Fruit fly (Drosophila melanogaster): Measurements from ENCODE around the gene Agpat1.

The Agpat1 gene

dm6 chrX:12751786-12752187, 13.3 kb upstream of the Agpat1 start:
- TF ChIP-seq CG8301 (tag; optimal IDR thresholded peaks at IDR 0.05) (no peak), CG8159 (tag; optimal IDR thresholded peaks at IDR 0.05) (no peak), fd96Ca (GFP tag; IDR thresholded peaks at IDR 0.05) (no peak), CG10348 (GFP tag; IDR thresholded peaks at IDR 0.05) (no peak), CG32121 (GFP tag; IDR thresholded peaks at IDR 0.05) (no peak), D1 (tag; optimal IDR thresholded peaks at IDR 0.05) (no peak), CG12605 (GFP tag; IDR thresholded peaks at IDR 0.05) (no peak), EcR (GFP tag; optimal IDR thresholded peaks at IDR 0.05) (peak; percentile 97), Pif1B (GFP tag; optimal IDR thresholded peaks at IDR 0.05) (no peak)

dm6 chrX:12752196-12752595, 12.9 kb upstream of the Agpat1 start:
- TF ChIP-seq Pif1A (GFP tag; optimal IDR thresholded peaks at IDR 0.05) (peak; percentile 98), Ets98B (GFP tag; IDR thresholded peaks at IDR 0.05) (peak; percentile 99), Snoo (tag; optimal IDR thresholded peaks at IDR 0.05) (peak; percentile 99), CG9948 (tag; optimal IDR thresholded peaks at IDR 0.05) (peak; percentile 100), fd96Ca (GFP tag; IDR thresholded peaks at IDR 0.05) (peak; percentile 99), CG8301 (tag; optimal IDR thresholded peaks at IDR 0.05) (peak; percentile 99), CG13204 (GFP tag; optimal IDR thresholded peaks at IDR 0.05) (peak; percentile 98), CG34367 (tag; optimal IDR thresholded peaks at IDR 0.05) (peak; percentile 100), CG4496 (GFP tag; IDR thresholded peaks at IDR 0.05) (peak; percentile 100), CG17806 (tag; optimal IDR thresholded peaks at IDR 0.05) (peak; percentile 100), D1 (tag; optimal IDR thresholded peaks at IDR 0.05) (peak; percentile 100), EcR (GFP tag; optimal IDR thresholded peaks at IDR 0.05) (peak; percentile 85), CG8159 (tag; optimal IDR thresholded peaks at IDR 0.05) (peak; percentile 100), rn (GFP tag; IDR thresholded peaks at IDR 0.05) (peak; percentile 98), gl (tag; optimal IDR thresholded peaks at IDR 0.05) (peak; percentile 99), CG10348 (GFP tag; IDR thresholded peaks at IDR 0.05) (peak; percentile 93), CG32121 (GFP tag; IDR thresholded peaks at IDR 0.05) (peak; percentile 99), CG15710 (tag; optimal IDR thresholded peaks at IDR 0.05) (peak; percentile 100), CG12605 (GFP tag; IDR thresholded peaks at IDR 0.05) (peak; percentile 98), Pif1B (GFP tag; optimal IDR thresholded peaks at IDR 0.05) (peak; percentile 100), CG14655 (GFP tag; optimal IDR thresholded peaks at IDR 0.05) (peak; percentile 99)

- TF ChIP-seq Snoo (tag; optimal IDR thresholded peaks at IDR 0.05) (peak; percentile 52), CG17806 (tag; optimal IDR thresholded peaks at IDR 0.05) (peak; percentile 42), EcR (GFP tag; optimal IDR thresholded peaks at IDR 0.05) (peak; percentile 96), D1 (tag; optimal IDR thresholded peaks at IDR 0.05) (no peak), rn (GFP tag; IDR thresholded peaks at IDR 0.05) (0 out of 2 replicates have a peak, but pooled peaks have one; percentile 2), CG4496 (GFP tag; IDR thresholded peaks at IDR 0.05) (peak; percentile 86), CG13204 (GFP tag; optimal IDR thresholded peaks at IDR 0.05) (peak; percentile 63), Ets98B (GFP tag; IDR thresholded peaks at IDR 0.05) (peak; percentile 65), CG34367 (tag; optimal IDR thresholded peaks at IDR 0.05) (peak; percentile 29), Pif1B (GFP tag; optimal IDR thresholded peaks at IDR 0.05) (no peak), CG10348 (GFP tag; IDR thresholded peaks at IDR 0.05) (no peak), CG8301 (tag; optimal IDR thresholded peaks at IDR 0.05) (peak; percentile 18), CG8159 (tag; optimal IDR thresholded peaks at IDR 0.05) (peak; percentile 56), CG15710 (tag; optimal IDR thresholded peaks at IDR 0.05) (peak; percentile 55), CG12605 (GFP tag; IDR thresholded peaks at IDR 0.05) (peak; percentile 66), CG9948 (tag; optimal IDR thresholded peaks at IDR 0.05) (peak; percentile 48), gl (tag; optimal IDR thresholded peaks at IDR 0.05) (peak; percentile 68), CG32121 (GFP tag; IDR thresholded peaks at IDR 0.05) (peak; percentile 72), CG14655 (GFP tag; optimal IDR thresholded peaks at IDR 0.05) (peak; percentile 37), fd96Ca (GFP tag; IDR thresholded peaks at IDR 0.05) (peak; percentile 71; the same call in 2 of the 3 replicates), Pif1A (GFP tag; optimal IDR thresholded peaks at IDR 0.05) (peak; percentile 8)
These were observed 11.3 kb upstream of the Agpat1 start for dm6 chrX:12753602-12754347.

- peak; percentile 98 for TF ChIP-seq CG8159 (tag; optimal IDR thresholded peaks at IDR 0.05)
- peak; percentile 99 for TF ChIP-seq CG32121 (GFP tag; IDR thresholded peaks at IDR 0.05)
- peak; percentile 98 for TF ChIP-seq rn (GFP tag; IDR thresholded peaks at IDR 0.05)
- TF ChIP-seq CG34367 (tag; optimal IDR thresholded peaks at IDR 0.05): peak; percentile 98
- peak; percentile 97 for TF ChIP-seq CG10348 (GFP tag; IDR thresholded peaks at IDR 0.05)
- peak; percentile 95 for TF ChIP-seq Pif1B (GFP tag; optimal IDR thresholded peaks at IDR 0.05)
- peak; percentile 97 for TF ChIP-seq Pif1A (GFP tag; optimal IDR thresholded peaks at IDR 0.05)
- TF ChIP-seq D1 (tag; optimal IDR thresholded peaks at IDR 0.05): peak; percentile 87
- peak; percentile 93 for TF ChIP-seq gl (tag; optimal IDR thresholded peaks at IDR 0.05)
- TF ChIP-seq Ets98B (GFP tag; IDR thresholded peaks at IDR 0.05): peak; percentile 99
- TF ChIP-seq CG9948 (tag; optimal IDR thresholded peaks at IDR 0.05): peak; percentile 98
- peak; percentile 98 for TF ChIP-seq fd96Ca (GFP tag; IDR thresholded peaks at IDR 0.05)
- TF ChIP-seq CG14655 (GFP tag; optimal IDR thresholded peaks at IDR 0.05): peak; percentile 98
- peak; percentile 98 for TF ChIP-seq CG17806 (tag; optimal IDR thresholded peaks at IDR 0.05)
- peak; percentile 98 for TF ChIP-seq CG12605 (GFP tag; IDR thresholded peaks at IDR 0.05)
- no peak for TF ChIP-seq EcR (GFP tag; optimal IDR thresholded peaks at IDR 0.05)
- TF ChIP-seq Snoo (tag; optimal IDR thresholded peaks at IDR 0.05): peak; percentile 86
- TF ChIP-seq CG8301 (tag; optimal IDR thresholded peaks at IDR 0.05): peak; percentile 98
- TF ChIP-seq CG13204 (GFP tag; optimal IDR thresholded peaks at IDR 0.05): peak; percentile 88
- TF ChIP-seq CG15710 (tag; optimal IDR thresholded peaks at IDR 0.05): peak; percentile 99
- TF ChIP-seq CG4496 (GFP tag; IDR thresholded peaks at IDR 0.05): peak; percentile 99
These were observed 10.7 kb upstream of the Agpat1 start for dm6 chrX:12754348-12754733.

dm6 chrX:12755017-12755563, 10.0 kb upstream of the Agpat1 start:
- TF ChIP-seq Snoo (tag; optimal IDR thresholded peaks at IDR 0.05): peak; percentile 87
- TF ChIP-seq CG8159 (tag; optimal IDR thresholded peaks at IDR 0.05): peak; percentile 91
- TF ChIP-seq CG13204 (GFP tag; optimal IDR thresholded peaks at IDR 0.05): peak; percentile 45
- TF ChIP-seq CG34367 (tag; optimal IDR thresholded peaks at IDR 0.05): peak; percentile 86
- TF ChIP-seq CG17806 (tag; optimal IDR thresholded peaks at IDR 0.05): peak; percentile 88
- peak; percentile 86 for TF ChIP-seq CG9948 (tag; optimal IDR thresholded peaks at IDR 0.05)
- peak; percentile 80; the same call in 1 of the 2 replicates for TF ChIP-seq CG12605 (GFP tag; IDR thresholded peaks at IDR 0.05)
- TF ChIP-seq CG8301 (tag; optimal IDR thresholded peaks at IDR 0.05): peak; percentile 86
- peak; percentile 57; the same call in 1 of the 2 replicates for TF ChIP-seq CG10348 (GFP tag; IDR thresholded peaks at IDR 0.05)
- TF ChIP-seq CG32121 (GFP tag; IDR thresholded peaks at IDR 0.05): peak; percentile 93
- TF ChIP-seq Pif1A (GFP tag; optimal IDR thresholded peaks at IDR 0.05): peak; percentile 89
- TF ChIP-seq CG14655 (GFP tag; optimal IDR thresholded peaks at IDR 0.05): peak; percentile 88
- peak; percentile 97 for TF ChIP-seq EcR (GFP tag; optimal IDR thresholded peaks at IDR 0.05)
- TF ChIP-seq rn (GFP tag; IDR thresholded peaks at IDR 0.05): peak; percentile 72; the same call in 1 of the 2 replicates
- peak; percentile 90 for TF ChIP-seq Ets98B (GFP tag; IDR thresholded peaks at IDR 0.05)
- peak; percentile 85 for TF ChIP-seq Pif1B (GFP tag; optimal IDR thresholded peaks at IDR 0.05)
- TF ChIP-seq gl (tag; optimal IDR thresholded peaks at IDR 0.05): peak; percentile 70
- TF ChIP-seq D1 (tag; optimal IDR thresholded peaks at IDR 0.05): peak; percentile 76
- TF ChIP-seq CG15710 (tag; optimal IDR thresholded peaks at IDR 0.05): peak; percentile 88
- TF ChIP-seq CG4496 (GFP tag; IDR thresholded peaks at IDR 0.05): peak; percentile 92
- peak; percentile 94 for TF ChIP-seq fd96Ca (GFP tag; IDR thresholded peaks at IDR 0.05)
